Worm (Caenorhabditis elegans): ENCODE results near the gene cpg-8.

The cpg-8 gene

DNA sequence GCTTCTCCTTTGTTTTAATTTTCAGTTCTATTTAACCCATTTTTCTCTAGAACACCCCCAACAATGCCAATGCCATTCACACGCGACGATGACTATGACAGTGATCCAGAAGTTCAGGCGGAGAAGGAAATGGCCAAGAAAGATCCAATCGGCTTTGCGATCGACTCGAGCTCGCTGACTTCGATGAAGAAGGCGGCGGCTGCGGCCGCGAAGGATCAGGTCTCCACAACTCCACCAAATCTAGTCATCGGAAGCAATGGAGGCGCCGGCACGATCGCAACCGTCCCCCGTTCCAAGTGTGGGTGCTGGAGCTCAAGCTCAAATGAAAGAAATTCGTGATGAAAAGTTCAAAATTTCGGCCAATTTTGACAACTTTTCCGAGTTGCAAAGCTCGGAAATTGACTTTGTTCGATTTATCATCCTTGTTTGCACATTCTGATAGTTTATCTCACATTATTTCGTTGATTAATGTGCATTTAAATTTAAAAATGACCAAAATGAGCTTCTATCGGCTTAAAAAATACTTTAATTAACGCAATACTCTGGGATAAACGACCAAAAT is 4.2 kb downstream of the cpg-8 start, which contains the start of gene K03B4.2:
K03B4.2 (plus strand) TSS at position 51 of the 562 bp plus-strand sequence.
- TF ChIP-seq lin-13 (tag; optimal IDR thresholded peaks at IDR 0.05) (no peak), zip-8 (tag; optimal IDR thresholded peaks at IDR 0.05) (no peak), sptf-1 (tag; optimal IDR thresholded peaks at IDR 0.05) (no peak), mab-5 (tag; optimal IDR thresholded peaks at IDR 0.05) (no peak), mls-2 (tag; optimal IDR thresholded peaks at IDR 0.05) (no peak), ham-2 (GFP tag; optimal IDR thresholded peaks at IDR 0.05) (no peak), flh-1 (GFP tag; optimal IDR thresholded peaks at IDR 0.05) (no peak), unc-39 (tag; optimal IDR thresholded peaks at IDR 0.05) (no peak), elt-3 (tag; optimal IDR thresholded peaks at IDR 0.05) (no peak), ceh-83 (GFP tag; optimal IDR thresholded peaks at IDR 0.05) (no peak)

DNA sequence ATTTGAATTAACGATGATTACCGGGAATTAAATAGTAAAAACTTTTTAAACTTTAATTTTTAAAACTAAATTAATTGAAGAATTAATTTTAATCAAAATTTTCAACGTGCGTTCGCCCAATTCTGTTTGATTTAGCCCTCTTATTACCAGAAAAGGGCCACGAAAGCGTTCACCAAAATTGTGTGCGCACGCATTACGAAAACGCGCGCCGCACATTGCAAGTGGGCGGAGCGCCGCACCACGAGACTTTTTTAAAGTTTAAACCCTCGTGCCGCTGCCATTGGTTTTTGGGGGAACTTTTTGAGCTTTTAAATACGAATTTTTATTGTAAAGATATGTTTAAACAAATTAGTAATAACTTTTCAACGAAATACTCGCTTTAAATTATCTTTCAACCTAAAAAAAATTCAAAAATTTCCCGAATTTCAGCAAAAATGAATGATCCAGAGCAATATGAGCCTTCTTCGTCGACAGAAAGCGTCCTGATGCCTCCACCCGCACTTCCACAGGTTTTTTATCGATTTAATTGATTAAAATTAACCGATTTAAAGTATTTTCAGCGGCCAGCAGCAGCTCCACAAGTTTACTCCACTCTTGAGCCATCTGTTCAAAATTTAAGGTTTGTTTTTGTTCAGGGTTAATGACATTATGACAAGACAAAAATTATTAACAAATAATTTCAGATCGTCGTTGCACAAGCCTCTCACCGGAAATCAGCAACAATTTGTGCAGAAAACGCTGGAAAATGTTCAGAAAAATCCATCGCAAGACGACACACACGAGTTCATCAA is 5.4 kb downstream of the cpg-8 start, which contains the start of gene taf-10:
taf-10 (plus strand) TSS at position 424 of the 791 bp plus-strand sequence.
- no peak for TF ChIP-seq nhr-12 (tag; optimal IDR thresholded peaks at IDR 0.05)
- TF ChIP-seq ztf-11 (tag; optimal IDR thresholded peaks at IDR 0.05), result no peak
- TF ChIP-seq blmp-1 (tag; optimal IDR thresholded peaks at IDR 0.05), result no peak
- TF ChIP-seq ceh-83 (GFP tag; optimal IDR thresholded peaks at IDR 0.05), result no peak
- TF ChIP-seq lin-32 (GFP tag; optimal IDR thresholded peaks at IDR 0.05), result no peak
- no peak for TF ChIP-seq elt-3 (tag; optimal IDR thresholded peaks at IDR 0.05)
- no peak for TF ChIP-seq mls-2 (tag; optimal IDR thresholded peaks at IDR 0.05)
- TF ChIP-seq sem-2 (GFP tag; optimal IDR thresholded peaks at IDR 0.05), result no peak
- TF ChIP-seq nhr-237 (tag; optimal IDR thresholded peaks at IDR 0.05), result peak; percentile 27
- no peak for TF ChIP-seq ceh-39 (tag; optimal IDR thresholded peaks at IDR 0.05)
- TF ChIP-seq drap-1 (GFP tag; optimal IDR thresholded peaks at IDR 0.05), result no peak
- no peak for TF ChIP-seq unc-62 (GFP tag; optimal IDR thresholded peaks at IDR 0.05)
- TF ChIP-seq unc-120 (tag; optimal IDR thresholded peaks at IDR 0.05; ENCODE audit: poor library complexity, severe bottlenecking), result peak; percentile 75
- TF ChIP-seq mab-5 (tag; optimal IDR thresholded peaks at IDR 0.05), result no peak
- TF ChIP-seq flh-1 (GFP tag; optimal IDR thresholded peaks at IDR 0.05), result no peak
- no peak for TF ChIP-seq tbx-8 (GFP tag; optimal IDR thresholded peaks at IDR 0.05)
- no peak for TF ChIP-seq M03D4.4 (tag; optimal IDR thresholded peaks at IDR 0.05)
- TF ChIP-seq nhr-28 (tag; optimal IDR thresholded peaks at IDR 0.05), result no peak
- no peak for TF ChIP-seq zip-8 (tag; optimal IDR thresholded peaks at IDR 0.05)
- peak; percentile 19 for TF ChIP-seq mep-1 (tag; optimal IDR thresholded peaks at IDR 0.05)
- peak; percentile 8 for TF ChIP-seq nhr-2 (tag; optimal IDR thresholded peaks at IDR 0.05)
- TF ChIP-seq ceh-43 (GFP tag; optimal IDR thresholded peaks at IDR 0.05), result no peak
- TF ChIP-seq pha-4 (tag; optimal IDR thresholded peaks at IDR 0.05), result no peak
- no peak for TF ChIP-seq elt-1 (tag; optimal IDR thresholded peaks at IDR 0.05; ENCODE audit: borderline replicate concordance, insufficient read depth)
- TF ChIP-seq ham-2 (GFP tag; optimal IDR thresholded peaks at IDR 0.05), result no peak
- TF ChIP-seq bed-3 (GFP tag; optimal IDR thresholded peaks at IDR 0.05), result no peak
- TF ChIP-seq cnd-1 (tag; optimal IDR thresholded peaks at IDR 0.05), result no peak
- TF ChIP-seq nhr-76 (tag; optimal IDR thresholded peaks at IDR 0.05), result no peak
- TF ChIP-seq unc-39 (tag; optimal IDR thresholded peaks at IDR 0.05), result no peak
- TF ChIP-seq snpc-4 (tag; optimal IDR thresholded peaks at IDR 0.05), result no peak
- TF ChIP-seq lin-13 (tag; optimal IDR thresholded peaks at IDR 0.05), result no peak
- TF ChIP-seq hlh-1 (tag; optimal IDR thresholded peaks at IDR 0.05), result peak; percentile 1
- TF ChIP-seq lsy-2 (tag; optimal IDR thresholded peaks at IDR 0.05), result no peak
- TF ChIP-seq ces-1 (GFP tag; optimal IDR thresholded peaks at IDR 0.05), result peak; percentile 7
- TF ChIP-seq sptf-1 (tag; optimal IDR thresholded peaks at IDR 0.05), result peak; percentile 47

ce11 chrV:4684137-4684536 is 8.1 kb downstream of the cpg-8 start:
- TF ChIP-seq unc-62 (GFP tag; optimal IDR thresholded peaks at IDR 0.05) (no peak), mep-1 (tag; optimal IDR thresholded peaks at IDR 0.05) (no peak), elt-1 (tag; optimal IDR thresholded peaks at IDR 0.05; ENCODE audit: borderline replicate concordance, insufficient read depth) (no peak), blmp-1 (tag; optimal IDR thresholded peaks at IDR 0.05) (no peak), bed-3 (GFP tag; optimal IDR thresholded peaks at IDR 0.05) (no peak), ham-2 (GFP tag; optimal IDR thresholded peaks at IDR 0.05) (no peak), nhr-76 (tag; optimal IDR thresholded peaks at IDR 0.05) (no peak), lin-13 (tag; optimal IDR thresholded peaks at IDR 0.05) (no peak), ceh-83 (GFP tag; optimal IDR thresholded peaks at IDR 0.05) (no peak), lsy-2 (tag; optimal IDR thresholded peaks at IDR 0.05) (no peak), ceh-39 (tag; optimal IDR thresholded peaks at IDR 0.05) (no peak), unc-120 (tag; optimal IDR thresholded peaks at IDR 0.05; ENCODE audit: poor library complexity, severe bottlenecking) (no peak), nhr-2 (tag; optimal IDR thresholded peaks at IDR 0.05) (no peak), nhr-12 (tag; optimal IDR thresholded peaks at IDR 0.05) (no peak), ceh-43 (GFP tag; optimal IDR thresholded peaks at IDR 0.05) (no peak), ces-1 (GFP tag; optimal IDR thresholded peaks at IDR 0.05) (no peak), snpc-4 (tag; optimal IDR thresholded peaks at IDR 0.05) (no peak), pha-4 (tag; optimal IDR thresholded peaks at IDR 0.05) (no peak), ztf-11 (tag; optimal IDR thresholded peaks at IDR 0.05) (no peak)
